Worm (Caenorhabditis elegans) whole organism, young adult: ENCODE results near the gene clec-205.

Experiments
- F57C9.4 ChIP-seq: sonication (generic microtip); optimal IDR thresholded peaks from 2 replicates; lab custom pipeline; 2017; ENCODE audit warnings: mild to moderate bottlenecking, missing genetic modification characterization, missing compliant biosample characterization
- Y53G8AR.9 ChIP-seq: fragments of 200-800 bp; sonication (Bioruptor generic); conservative IDR thresholded peaks from 2 replicates; pipeline ENCODE4 v1.3.6; 2022; ENCODE audit warnings: missing genetic modification reagents, missing genetic modification characterization, missing compliant biosample characterization
- die-1 ChIP-seq: sonication (generic microtip); optimal IDR thresholded peaks from 2 replicates; lab custom pipeline; 2016; ENCODE audit warnings: missing genotype, mild to moderate bottlenecking, missing genetic modification characterization, missing compliant biosample characterization
- let-607 ChIP-seq, 2 experiments: fragments of 200-800 bp in 1 of 2; sonication (Bioruptor generic) in 1 of 2; sonication (generic microtip) in 1 of 2; optimal IDR thresholded peaks; 2 replicates each; lab custom pipeline; 2016 to 2018; ENCODE audit warnings: mild to moderate bottlenecking in 2 of 2, missing compliant biosample characterization in 2 of 2, missing genetic modification characterization in 2 of 2, moderate library complexity in 2 of 2, missing genotype in 1 of 2
- lir-1 ChIP-seq: fragments of 200-800 bp; sonication (Bioruptor generic); conservative IDR thresholded peaks from 2 replicates; pipeline ENCODE4 v1.3.6; 2022; ENCODE audit warnings: missing genetic modification reagents, missing genetic modification characterization, missing compliant biosample characterization
- mel-28 ChIP-seq: sonication (generic microtip); optimal IDR thresholded peaks from 2 replicates; lab custom pipeline; 2016; ENCODE audit warnings: borderline replicate concordance, mild to moderate bottlenecking, missing genetic modification characterization, missing compliant biosample characterization
- snpc-4 ChIP-seq, 5 experiments: fragments of 150-350 bp in 1 of 5; sonication (generic microtip) in 4 of 5; optimal IDR thresholded peaks; 2 replicates each; lab custom pipeline; 2014 to 2018; ENCODE audit warnings: missing genetic modification characterization in 5 of 5, missing biosample characterization in 3 of 5, antibody characterized with exemption in 2 of 5, mild to moderate bottlenecking in 2 of 5, missing compliant biosample characterization in 2 of 5, missing genotype in 2 of 5, moderate library complexity in 2 of 5, missing genetic modification reagents in 1 of 5

DNA sequence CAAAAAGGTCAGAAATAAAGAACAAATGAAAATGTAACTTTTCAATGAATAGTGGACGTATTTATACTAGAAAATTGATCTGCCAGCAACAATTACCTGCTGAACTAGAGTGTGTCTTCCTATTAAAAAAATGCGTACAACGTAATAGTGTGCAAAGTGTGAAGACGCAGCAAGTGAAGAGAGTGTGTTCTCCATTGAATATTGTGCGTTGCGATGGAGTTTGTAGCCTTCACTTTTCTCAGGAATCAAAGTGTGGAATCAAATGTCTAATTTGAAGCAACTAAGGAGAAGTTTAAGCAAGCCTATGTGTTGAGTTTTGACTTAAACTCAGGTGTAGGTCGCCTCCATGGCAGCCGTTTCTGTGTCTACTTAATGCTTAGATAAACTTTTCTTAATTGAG, 28.8 kb upstream of the clec-205 start, which contains the start of gene gst-21:
- TF ChIP-seq Y53G8AR.9 (GFP tag; lab: Robert Waterston, UW) (no peak), mel-28 (tag; lab: Kevin White, UChicago) (no peak), die-1 (tag; lab: Kevin White, UChicago) (no peak), lir-1 (GFP tag; lab: Robert Waterston, UW) (no peak), let-607 (tag; optimal IDR thresholded peaks at IDR 0.05; lab: Kevin White, UChicago) (no peak), F57C9.4 (tag; lab: Kevin White, UChicago) (no peak), snpc-4 (GFP tag; optimal IDR thresholded peaks at IDR 0.05; lab: Kevin White, UChicago) (no peak), snpc-4 (tag; optimal IDR thresholded peaks at IDR 0.05; lab: Kevin White, UChicago) (no peak)
